Fruit fly (Drosophila melanogaster) whole organism, prepupa: ENCODE measurements around the gene Sfp24Bb.

ENCODE experiments used
- Blimp-1 ChIP-seq: fragments of 200-800 bp; sonication (Bioruptor generic); optimal IDR thresholded peaks from 3 replicates; lab custom pipeline; 2017; ENCODE audit warnings: missing biosample characterization, missing genetic modification characterization, mild to moderate bottlenecking, moderate library complexity, missing genetic modification reagents
- CG10669 ChIP-seq: fragments of 200-800 bp; sonication (Bioruptor generic); optimal IDR thresholded peaks from 3 replicates; lab custom pipeline; 2018; ENCODE audit warnings: missing biosample characterization, mild to moderate bottlenecking, missing genetic modification characterization, moderate library complexity
- CG11294 ChIP-seq: fragments of 200-800 bp; sonication (Bioruptor generic); IDR thresholded peaks from 2 replicates; pipeline ENCODE4 v1.3.6; 2022; ENCODE audit warnings: missing biosample characterization, missing genetic modification characterization
- CG11762 ChIP-seq: fragments of 200-800 bp; sonication (Bioruptor generic); optimal IDR thresholded peaks from 3 replicates; lab custom pipeline; 2016; ENCODE audit warnings: missing biosample characterization, missing genetic modification characterization; ENCODE audit not compliant: insufficient read depth
- CG11902 ChIP-seq: fragments of 200-800 bp; sonication (Bioruptor generic); optimal IDR thresholded peaks from 3 replicates; lab custom pipeline; 2016; ENCODE audit warnings: missing biosample characterization, missing genetic modification characterization
- CG15336 ChIP-seq: fragments of 200-800 bp; sonication (Bioruptor generic); IDR thresholded peaks from 2 replicates; pipeline ENCODE4 v1.3.6; 2022; ENCODE audit warnings: missing biosample characterization, missing genetic modification characterization
- CG1621 ChIP-seq: fragments of 200-800 bp; sonication (Bioruptor generic); optimal IDR thresholded peaks from 3 replicates; lab custom pipeline; 2018; ENCODE audit warnings: missing biosample characterization, mild to moderate bottlenecking, missing genetic modification characterization
- CG16779 ChIP-seq: fragments of 200-800 bp; sonication (Bioruptor generic); optimal IDR thresholded peaks from 3 replicates; lab custom pipeline; 2017; ENCODE audit warnings: missing biosample characterization, mild to moderate bottlenecking, missing genetic modification characterization
- CG3032 ChIP-seq: fragments of 200-800 bp; optimal IDR thresholded peaks from 2 replicates; lab custom pipeline; 2019; ENCODE audit warnings: missing biosample characterization, mild to moderate bottlenecking, missing genetic modification characterization, moderate library complexity
- CG31627 ChIP-seq: fragments of 200-800 bp; sonication (Bioruptor generic); optimal IDR thresholded peaks from 3 replicates; lab custom pipeline; 2016; ENCODE audit warnings: missing biosample characterization, missing genetic modification characterization
- CG32006 ChIP-seq: fragments of 200-800 bp; sonication (Bioruptor generic); optimal IDR thresholded peaks from 3 replicates; lab custom pipeline; 2017; ENCODE audit warnings: missing biosample characterization, mild to moderate bottlenecking, missing genetic modification characterization
- CG34406 ChIP-seq: fragments of 200-800 bp; sonication (Bioruptor generic); optimal IDR thresholded peaks from 3 replicates; lab custom pipeline; 2016; ENCODE audit warnings: missing biosample characterization, missing genetic modification characterization
- CG4318 ChIP-seq: fragments of 200-800 bp; sonication (Bioruptor generic); optimal IDR thresholded peaks from 3 replicates; lab custom pipeline; 2017; ENCODE audit warnings: missing biosample characterization, mild to moderate bottlenecking, missing genetic modification characterization
- CG6163 ChIP-seq: fragments of 200-800 bp; sonication (Bioruptor generic); IDR thresholded peaks from 3 replicates; pipeline ENCODE4 v1.3.6; 2022; ENCODE audit warnings: missing biosample characterization, missing genetic modification characterization
- CG6276 ChIP-seq: fragments of 200-800 bp; sonication (Bioruptor generic); optimal IDR thresholded peaks from 2 replicates; lab custom pipeline; 2017; ENCODE audit warnings: missing biosample characterization, mild to moderate bottlenecking, missing genetic modification characterization
- CG6808 ChIP-seq: fragments of 200-800 bp; sonication (Bioruptor generic); optimal IDR thresholded peaks from 3 replicates; lab custom pipeline; 2017; ENCODE audit warnings: missing biosample characterization, missing genetic modification characterization, mild to moderate bottlenecking, moderate library complexity, missing genetic modification reagents
- CG6854 ChIP-seq: fragments of 200-800 bp; sonication (Bioruptor generic); optimal IDR thresholded peaks from 2 replicates; lab custom pipeline; 2017; ENCODE audit warnings: missing biosample characterization, mild to moderate bottlenecking, missing genetic modification characterization
- CG8119 ChIP-seq: fragments of 200-800 bp; sonication (Bioruptor generic); IDR thresholded peaks from 3 replicates; pipeline ENCODE4 v1.3.6; 2022; ENCODE audit warnings: missing biosample characterization, missing genetic modification characterization
- CG8319 ChIP-seq: fragments of 200-800 bp; sonication (Bioruptor generic); optimal IDR thresholded peaks from 3 replicates; lab custom pipeline; 2016; ENCODE audit warnings: missing biosample characterization, missing genetic modification characterization
- CG8632 ChIP-seq: fragments of 200-800 bp; sonication (Bioruptor generic); optimal IDR thresholded peaks from 3 replicates; lab custom pipeline; 2016; ENCODE audit warnings: missing biosample characterization, missing genetic modification characterization
- CG9139 ChIP-seq: fragments of 200-800 bp; sonication (Bioruptor generic); optimal IDR thresholded peaks from 3 replicates; lab custom pipeline; 2017; ENCODE audit warnings: missing biosample characterization, mild to moderate bottlenecking, missing genetic modification characterization
- Eip75B ChIP-seq: fragments of 200-800 bp; sonication (Bioruptor generic); optimal IDR thresholded peaks from 3 replicates; lab custom pipeline; 2016; ENCODE audit warnings: missing biosample characterization, missing genetic modification characterization
- Eip78C ChIP-seq: fragments of 200-800 bp; sonication (Bioruptor generic); peaks from one replicate; lab custom pipeline; 2016; ENCODE audit warnings: missing biosample characterization, missing genetic modification characterization
- Ets21C ChIP-seq: fragments of 200-800 bp; sonication (Bioruptor generic); optimal IDR thresholded peaks from 3 replicates; lab custom pipeline; 2016; ENCODE audit warnings: missing biosample characterization, missing genetic modification characterization
- Ets96B ChIP-seq: fragments of 200-800 bp; optimal IDR thresholded peaks from 2 replicates; lab custom pipeline; 2019; ENCODE audit warnings: missing biosample characterization, mild to moderate bottlenecking, missing genetic modification characterization, moderate library complexity
- Gug ChIP-seq: fragments of 200-800 bp; sonication (Bioruptor generic); IDR thresholded peaks from 2 replicates; pipeline ENCODE4 v1.3.6; 2022; ENCODE audit warnings: missing biosample characterization, missing genetic modification characterization
- Hr39 ChIP-seq: fragments of 200-800 bp; sonication (Bioruptor generic); optimal IDR thresholded peaks from 2 replicates; lab custom pipeline; 2016; ENCODE audit warnings: missing biosample characterization, missing genetic modification characterization
- Hr4 ChIP-seq: fragments of 200-800 bp; sonication (Bioruptor generic); optimal IDR thresholded peaks from 3 replicates; lab custom pipeline; 2016; ENCODE audit warnings: missing biosample characterization, missing genetic modification characterization
- Lpt ChIP-seq: fragments of 200-800 bp; sonication (Bioruptor generic); optimal IDR thresholded peaks from 3 replicates; lab custom pipeline; 2016; ENCODE audit warnings: missing biosample characterization, missing genetic modification characterization
- Met ChIP-seq: fragments of 200-800 bp; sonication (Bioruptor generic); optimal IDR thresholded peaks from 3 replicates; lab custom pipeline; 2016; ENCODE audit warnings: missing biosample characterization, missing genetic modification characterization
- Smox ChIP-seq: fragments of 200-800 bp; sonication (Bioruptor generic); optimal IDR thresholded peaks from 3 replicates; lab custom pipeline; 2016; ENCODE audit warnings: missing biosample characterization, missing genetic modification characterization
- Sox102F ChIP-seq: fragments of 200-800 bp; sonication (Bioruptor generic); optimal IDR thresholded peaks from 2 replicates; lab custom pipeline; 2016; ENCODE audit warnings: missing biosample characterization, mild to moderate bottlenecking, missing genetic modification characterization
- Sox15 ChIP-seq: fragments of 200-800 bp; sonication (Bioruptor generic); optimal IDR thresholded peaks from 3 replicates; lab custom pipeline; 2016; ENCODE audit warnings: missing biosample characterization, missing genetic modification characterization
- acj6 ChIP-seq: fragments of 200-800 bp; sonication (Bioruptor generic); optimal IDR thresholded peaks from 3 replicates; lab custom pipeline; 2016; ENCODE audit warnings: missing biosample characterization, missing genetic modification characterization
- cyc ChIP-seq: fragments of 200-800 bp; sonication (Bioruptor generic); optimal IDR thresholded peaks from 3 replicates; lab custom pipeline; 2016; ENCODE audit warnings: missing biosample characterization, missing genetic modification characterization
- dac ChIP-seq: fragments of 200-800 bp; sonication (Bioruptor generic); optimal IDR thresholded peaks from 2 replicates; lab custom pipeline; 2017; ENCODE audit warnings: missing biosample characterization, mild to moderate bottlenecking, missing genetic modification characterization
- dsx ChIP-seq: fragments of 200-800 bp; optimal IDR thresholded peaks from 3 replicates; lab custom pipeline; 2019; ENCODE audit warnings: missing biosample characterization, mild to moderate bottlenecking, missing genetic modification characterization, moderate library complexity; ENCODE audit not compliant: poor library complexity, severe bottlenecking
- eg ChIP-seq: fragments of 200-800 bp; sonication (Bioruptor generic); IDR thresholded peaks from 3 replicates; pipeline ENCODE4 v1.3.6; 2022; ENCODE audit warnings: missing biosample characterization, missing genetic modification characterization
- esn ChIP-seq: fragments of 200-800 bp; sonication (Bioruptor generic); optimal IDR thresholded peaks from 2 replicates; lab custom pipeline; 2016; ENCODE audit warnings: missing biosample characterization, mild to moderate bottlenecking, missing genetic modification characterization, moderate library complexity
- fd85E ChIP-seq: fragments of 200-800 bp; sonication (Bioruptor generic); optimal IDR thresholded peaks from 3 replicates; lab custom pipeline; 2016; ENCODE audit warnings: missing biosample characterization, missing genetic modification characterization
- fkh ChIP-seq: fragments of 200-800 bp; sonication (Bioruptor generic); optimal IDR thresholded peaks from 3 replicates; lab custom pipeline; 2017; ENCODE audit warnings: missing biosample characterization, mild to moderate bottlenecking, missing genetic modification characterization, moderate library complexity
- lz ChIP-seq: fragments of 200-800 bp; sonication (Bioruptor generic); optimal IDR thresholded peaks from 3 replicates; lab custom pipeline; 2016; ENCODE audit warnings: missing biosample characterization, missing genetic modification characterization
- net ChIP-seq: fragments of 200-800 bp; sonication (Bioruptor generic); optimal IDR thresholded peaks from 3 replicates; lab custom pipeline; 2016; ENCODE audit warnings: missing biosample characterization, missing genetic modification characterization
- salr ChIP-seq, 2 experiments: fragments of 200-800 bp; sonication (Bioruptor generic); optimal IDR thresholded peaks; 3 replicates each; lab custom pipeline; 2016 to 2018; ENCODE audit warnings: missing biosample characterization in 2 of 2, missing genetic modification characterization in 2 of 2, mild to moderate bottlenecking in 1 of 2
- ss ChIP-seq, 2 experiments: fragments of 200-800 bp; sonication (Bioruptor generic); optimal IDR thresholded peaks; 2 replicates in 1 of 2; 3 replicates in 1 of 2; lab custom pipeline; 2017 to 2018; ENCODE audit warnings: mild to moderate bottlenecking in 2 of 2, missing biosample characterization in 2 of 2, missing genetic modification characterization in 2 of 2, moderate library complexity in 1 of 2
- svp ChIP-seq: fragments of 200-800 bp; sonication (Bioruptor generic); peaks from one replicate; lab custom pipeline; 2016; ENCODE audit warnings: missing biosample characterization, missing genetic modification characterization
- topi ChIP-seq: fragments of 200-800 bp; sonication (Bioruptor generic); optimal IDR thresholded peaks from 3 replicates; lab custom pipeline; 2016; ENCODE audit warnings: missing biosample characterization, missing genetic modification characterization
- vri ChIP-seq: fragments of 200-800 bp; sonication (Bioruptor generic); optimal IDR thresholded peaks from 3 replicates; lab custom pipeline; 2016; ENCODE audit warnings: missing biosample characterization, mild to moderate bottlenecking, missing genetic modification characterization

The Sfp24Bb gene

dm6 chr2L:3705438-3705921 lies 35.9 kb upstream of the Sfp24Bb start, which contains the start of gene CG31778 (continued):
- TF ChIP-seq Gug (GFP tag; lab: Robert Waterston, UW) (0 out of 2 replicates have a peak, but pooled peaks have one; percentile 37), CG15336 (peak; percentile 77), Hr4 (GFP tag; lab: Kevin White, UChicago) (peak; percentile 62), vri (GFP tag; lab: Kevin White, UChicago) (peak; percentile 78), CG6276 (GFP tag; lab: Kevin White, UChicago) (peak; percentile 61), esn (GFP tag; lab: Kevin White, UChicago) (peak; percentile 93), topi (GFP tag; lab: Kevin White, UChicago) (peak; percentile 84), CG6808 (GFP tag; lab: Kevin White, UChicago) (peak; percentile 67)

- TF ChIP-seq Lpt (GFP tag; lab: Kevin White, UChicago) (peak; percentile 84), topi (GFP tag; lab: Kevin White, UChicago) (peak; percentile 76), CG31627 (GFP tag; lab: Kevin White, UChicago) (peak; percentile 89), CG6854 (no peak), CG11902 (GFP tag; lab: Kevin White, UChicago) (peak; percentile 76), lz (peak; percentile 88), CG6808 (GFP tag; lab: Kevin White, UChicago) (peak; percentile 48), dac (peak; percentile 68), Eip78C (peak; percentile 92), acj6 (GFP tag; lab: Kevin White, UChicago) (peak; percentile 84), cyc (GFP tag; lab: Kevin White, UChicago) (peak; percentile 84), CG6276 (GFP tag; lab: Kevin White, UChicago) (peak; percentile 90), eg (GFP tag; lab: Robert Waterston, UW) (peak; percentile 97), Ets21C (GFP tag; lab: Kevin White, UChicago) (peak; percentile 84), CG1621 (no peak), Smox (peak; percentile 82), Hr39 (GFP tag; lab: Kevin White, UChicago) (peak; percentile 92), salr (GFP tag; optimal IDR thresholded peaks at IDR 0.05; lab: Kevin White, UChicago) (peak; percentile 32 to 79), CG4318 (GFP tag; lab: Kevin White, UChicago) (peak; percentile 67), ss (GFP tag; optimal IDR thresholded peaks at IDR 0.05; lab: Kevin White, UChicago) (peak in 1 of 2 experiments; percentile 54), CG11294 (GFP tag; lab: Robert Waterston, UW) (peak; percentile 92), CG32006 (GFP tag; lab: Kevin White, UChicago) (peak; percentile 86), CG9139 (GFP tag; lab: Kevin White, UChicago) (no peak), fkh (peak; percentile 11), net (GFP tag; lab: Kevin White, UChicago) (peak; percentile 85), Eip75B (GFP tag; lab: Kevin White, UChicago) (peak; percentile 72), Sox15 (peak; percentile 76), CG15336 (peak; percentile 93), Sox102F (peak; percentile 83), Ets96B (tag; lab: Kevin White, UChicago) (no peak), CG3032 (tag; lab: Kevin White, UChicago) (no peak), CG34406 (GFP tag; lab: Kevin White, UChicago) (peak; percentile 67), CG16779 (peak; percentile 56), dsx (GFP tag; lab: Kevin White, UChicago) (no peak), Gug (GFP tag; lab: Robert Waterston, UW) (peak; percentile 90), CG10669 (peak; percentile 56), Hr4 (GFP tag; lab: Kevin White, UChicago) (peak; percentile 85), CG8119 (GFP tag; lab: Robert Waterston, UW) (peak; percentile 95), CG8632 (GFP tag; lab: Kevin White, UChicago) (peak; percentile 50), Blimp-1 (GFP tag; lab: Kevin White, UChicago) (peak; percentile 54), svp (GFP tag; lab: Kevin White, UChicago) (peak; percentile 85), fd85E (peak; percentile 8), CG6163 (peak; percentile 96), Met (GFP tag; lab: Kevin White, UChicago) (peak; percentile 86), CG11762 (GFP tag; lab: Kevin White, UChicago) (peak; percentile 70), vri (GFP tag; lab: Kevin White, UChicago) (peak; percentile 91), CG8319 (GFP tag; lab: Kevin White, UChicago) (peak; percentile 28)
Measured at dm6 chr2L:3703260-3703659, 33.7 kb upstream of the Sfp24Bb start, which contains the start of gene CG2816. Gene CG2816, plus strand, starts transcription at chr2L:3703659.
